Fruit fly (Drosophila melanogaster): ENCODE results near the gene Swt1.

DNA sequence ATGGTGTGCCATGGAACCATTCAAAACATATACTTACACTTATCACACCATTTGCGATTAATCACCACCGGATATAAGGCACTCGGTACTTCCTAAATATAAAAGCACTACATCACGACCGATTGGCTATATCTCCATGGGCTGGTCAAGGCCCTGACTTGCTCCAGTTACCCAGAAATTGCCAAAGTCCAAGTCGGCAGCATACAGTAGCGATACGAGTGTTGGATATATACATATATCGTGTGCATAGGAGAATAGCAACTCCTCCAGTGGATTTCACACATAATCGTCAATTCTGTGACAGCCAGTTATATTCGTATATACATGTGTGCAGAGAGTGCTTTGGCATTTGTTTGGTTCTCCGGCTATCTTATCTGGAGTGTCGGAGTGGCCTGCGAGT lies 3.8 kb upstream of the Swt1 start:
- TF ChIP-seq Myb (GFP tag; optimal IDR thresholded peaks at IDR 0.05) (no peak), Taf1 (GFP tag; IDR thresholded peaks at IDR 0.05) (no peak), CG6813 (GFP tag; optimal IDR thresholded peaks at IDR 0.05) (no peak), CG15514 (GFP tag; optimal IDR thresholded peaks at IDR 0.05) (no peak), CG6175 (GFP tag; IDR thresholded peaks at IDR 0.05) (no peak), Aef1 (GFP tag; IDR thresholded peaks at IDR 0.05) (no peak), CG4328 (GFP tag; optimal IDR thresholded peaks at IDR 0.05) (no peak), CG10209 (GFP tag; optimal IDR thresholded peaks at IDR 0.05) (no peak), CG7963 (GFP tag; IDR thresholded peaks at IDR 0.05; ENCODE audit: partially characterized antibody) (no peak), maf-S (GFP tag; optimal IDR thresholded peaks at IDR 0.05) (no peak), CG8281 (tag; optimal IDR thresholded peaks at IDR 0.05) (no peak), seq (GFP tag; IDR thresholded peaks at IDR 0.05) (no peak), CG17829 (tag; optimal IDR thresholded peaks at IDR 0.05) (no peak)

Data from whole organism, embryonic.